Worm (Caenorhabditis elegans) whole organism, L3 larva: ENCODE data around the gene F01D4.5.
A peak's percentile ranks its signal among the peaks of the same experiment; 100 is the strongest.

Source experiments
- R02D3.7 ChIP-seq: fragments of 150-350 bp; optimal IDR thresholded peaks from 2 replicates; lab custom pipeline; 2014; ENCODE audit warnings: missing biosample characterization, missing genetic modification characterization
- ZK546.5 ChIP-seq: sonication (generic microtip); optimal IDR thresholded peaks from 2 replicates; lab custom pipeline; 2017; ENCODE audit warnings: missing biosample characterization, missing genetic modification characterization
- aly-2 ChIP-seq: fragments of 150-350 bp; optimal IDR thresholded peaks from 2 replicates; lab custom pipeline; 2014; ENCODE audit warnings: missing biosample characterization, missing genetic modification characterization
- ama-1 ChIP-seq: fragments of 150-350 bp; optimal IDR thresholded peaks from 2 replicates; lab custom pipeline; 2018
- ceh-28 ChIP-seq: fragments of 150-350 bp; optimal IDR thresholded peaks from 2 replicates; lab custom pipeline; 2014; ENCODE audit warnings: missing biosample characterization, missing genetic modification reagents, missing genetic modification characterization
- ceh-82 ChIP-seq: fragments of 150-350 bp; optimal IDR thresholded peaks from 2 replicates; lab custom pipeline; 2014; ENCODE audit warnings: missing biosample characterization, missing genetic modification characterization
- ceh-9 ChIP-seq: sonication (generic microtip); optimal IDR thresholded peaks from 2 replicates; lab custom pipeline; 2018; ENCODE audit warnings: missing biosample characterization, missing genetic modification characterization
- daf-12 ChIP-seq: fragments of 150-350 bp; optimal IDR thresholded peaks from 2 replicates; lab custom pipeline; 2014; ENCODE audit warnings: missing biosample characterization, missing genetic modification reagents, missing genetic modification characterization
- egl-27 ChIP-seq: sonication (generic microtip); optimal IDR thresholded peaks from 4 replicates; lab custom pipeline; 2017; ENCODE audit warnings: missing biosample characterization, missing genetic modification reagents, missing genetic modification characterization
- egl-5 ChIP-seq: fragments of 150-350 bp; optimal IDR thresholded peaks from 2 replicates; lab custom pipeline; 2017; ENCODE audit warnings: missing biosample characterization, missing genetic modification reagents, missing genetic modification characterization, inconsistent platforms
- elt-2 ChIP-seq: sonication (generic microtip); optimal IDR thresholded peaks from 2 replicates; lab custom pipeline; 2016; ENCODE audit warnings: missing genetic modification reagents, mild to moderate bottlenecking, missing genetic modification characterization, missing compliant biosample characterization
- eor-1 ChIP-seq, 2 experiments: fragments of 150-350 bp; optimal IDR thresholded peaks; 2 replicates each; lab custom pipeline; 2014 to 2018; ENCODE audit warnings: missing biosample characterization in 2 of 2, missing genetic modification characterization in 2 of 2
- fkh-10 ChIP-seq: sonication (generic microtip); optimal IDR thresholded peaks from 2 replicates; lab custom pipeline; 2017; ENCODE audit warnings: missing biosample characterization, missing genetic modification reagents, missing genetic modification characterization
- fkh-2 ChIP-seq: fragments of 150-350 bp; optimal IDR thresholded peaks from 2 replicates; lab custom pipeline; 2014; ENCODE audit warnings: missing biosample characterization, missing genetic modification reagents, missing genetic modification characterization
- fos-1 ChIP-seq: fragments of 150-350 bp; optimal IDR thresholded peaks from 2 replicates; lab custom pipeline; 2014; ENCODE audit warnings: missing biosample characterization, missing genetic modification characterization
- jun-1 ChIP-seq: fragments of 150-350 bp; optimal IDR thresholded peaks from 2 replicates; lab custom pipeline; 2014; ENCODE audit warnings: missing biosample characterization, missing genetic modification reagents, missing genetic modification characterization
- lin-15B ChIP-seq: fragments of 150-350 bp; optimal IDR thresholded peaks from 2 replicates; lab custom pipeline; 2014; ENCODE audit warnings: missing biosample characterization, missing genetic modification characterization
- lin-39 ChIP-seq: fragments of 150-350 bp; optimal IDR thresholded peaks from 2 replicates; lab custom pipeline; 2018; ENCODE audit warnings: missing biosample characterization, missing genetic modification reagents, missing genetic modification characterization
- lsy-12 ChIP-seq: sonication (generic microtip); optimal IDR thresholded peaks from 2 replicates; lab custom pipeline; 2016; ENCODE audit warnings: mild to moderate bottlenecking, missing genetic modification characterization, missing compliant biosample characterization
- mdl-1 ChIP-seq: fragments of 150-350 bp; optimal IDR thresholded peaks from 2 replicates; lab custom pipeline; 2014; ENCODE audit warnings: missing biosample characterization, missing genetic modification characterization
- mml-1 ChIP-seq: fragments of 150-350 bp; sonication (generic microtip); optimal IDR thresholded peaks from 3 replicates; lab custom pipeline; 2014; ENCODE audit warnings: missing biosample characterization, missing genetic modification characterization
- nfya-1 ChIP-seq: sonication (generic microtip); optimal IDR thresholded peaks from 2 replicates; lab custom pipeline; 2017; ENCODE audit warnings: missing genetic modification characterization, mild to moderate bottlenecking, missing compliant biosample characterization, antibody characterized with exemption, moderate library complexity; ENCODE audit not compliant: insufficient read depth
- nhr-11 ChIP-seq: fragments of 150-350 bp; optimal IDR thresholded peaks from 2 replicates; lab custom pipeline; 2014; ENCODE audit warnings: missing biosample characterization, missing genetic modification characterization
- nhr-12 ChIP-seq: fragments of 150-350 bp; optimal IDR thresholded peaks from 2 replicates; lab custom pipeline; 2014; ENCODE audit warnings: missing biosample characterization, missing genetic modification characterization
- nhr-237 ChIP-seq: fragments of 150-350 bp; optimal IDR thresholded peaks from 2 replicates; lab custom pipeline; 2014; ENCODE audit warnings: missing biosample characterization, missing genetic modification characterization
- nhr-25 ChIP-seq: sonication (generic microtip); optimal IDR thresholded peaks from 2 replicates; lab custom pipeline; 2017; ENCODE audit warnings: missing biosample characterization, missing genetic modification characterization
- nhr-67 ChIP-seq: fragments of 150-350 bp; optimal IDR thresholded peaks from 2 replicates; lab custom pipeline; 2014; ENCODE audit warnings: missing biosample characterization, missing genetic modification characterization
- nhr-76 ChIP-seq: fragments of 150-350 bp; sonication (generic microtip); optimal IDR thresholded peaks from 5 replicates; lab custom pipeline; 2014; ENCODE audit warnings: missing biosample characterization, missing genetic modification characterization
- pha-4 ChIP-seq: fragments of 150-350 bp; optimal IDR thresholded peaks from 2 replicates; lab custom pipeline; 2014; ENCODE audit warnings: missing biosample characterization, missing genetic modification reagents, missing genetic modification characterization
- pqm-1 ChIP-seq: fragments of 150-350 bp; optimal IDR thresholded peaks from 2 replicates; lab custom pipeline; 2017; ENCODE audit warnings: missing biosample characterization, missing genetic modification characterization, inconsistent platforms
- skn-1 ChIP-seq: fragments of 150-350 bp; optimal IDR thresholded peaks from 2 replicates; lab custom pipeline; 2014; ENCODE audit warnings: missing biosample characterization, missing genetic modification characterization
- snpc-4 ChIP-seq: fragments of 150-350 bp; optimal IDR thresholded peaks from 2 replicates; lab custom pipeline; 2014; ENCODE audit warnings: missing biosample characterization, missing genetic modification characterization
- tbx-2 ChIP-seq: sonication (generic microtip); optimal IDR thresholded peaks from 2 replicates; lab custom pipeline; 2016; ENCODE audit warnings: mild to moderate bottlenecking, missing genetic modification characterization, missing compliant biosample characterization
- unc-62 ChIP-seq: fragments of 150-350 bp; sonication (generic microtip); optimal IDR thresholded peaks from 4 replicates; lab custom pipeline; 2014; ENCODE audit warnings: missing biosample characterization, missing genetic modification reagents, missing genetic modification characterization
- zag-1 ChIP-seq: fragments of 150-350 bp; optimal IDR thresholded peaks from 2 replicates; lab custom pipeline; 2014; ENCODE audit warnings: missing biosample characterization, missing genetic modification characterization
- ztf-11 ChIP-seq: fragments of 150-350 bp; optimal IDR thresholded peaks from 2 replicates; lab custom pipeline; 2014; ENCODE audit warnings: missing biosample characterization, missing genetic modification characterization
- ztf-4 ChIP-seq: fragments of 150-350 bp; optimal IDR thresholded peaks from 2 replicates; lab custom pipeline; 2014; ENCODE audit warnings: missing biosample characterization, missing genetic modification characterization

Gene F01D4.5

DNA sequence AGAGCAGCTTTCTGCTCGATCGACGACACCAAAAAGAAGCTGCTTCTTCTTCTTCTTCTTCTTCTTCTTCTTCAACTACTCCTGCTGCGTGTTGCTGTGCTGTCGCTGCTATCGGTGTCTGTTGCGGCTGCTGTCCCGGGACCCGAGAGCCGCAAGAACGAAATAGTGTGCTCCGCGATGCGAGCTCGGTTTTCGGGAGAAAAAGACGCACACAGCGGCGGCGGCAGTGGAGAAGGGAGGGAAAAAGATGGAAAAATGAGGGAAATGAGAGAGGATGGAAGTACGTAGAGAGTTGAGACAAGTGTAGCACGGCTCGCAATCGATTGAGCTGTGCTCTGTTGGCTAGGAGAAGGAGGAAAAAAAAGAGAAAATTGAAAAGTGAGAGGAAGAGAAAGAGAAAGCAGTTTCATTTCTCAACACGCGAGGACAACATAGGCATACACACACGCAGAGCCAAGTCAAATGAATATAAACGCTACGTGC is 20.3 kb upstream of the F01D4.5 start (continued):
- TF ChIP-seq R02D3.7 (tag; lab: Kevin White, UChicago) (no peak), ztf-11 (tag; lab: Kevin White, UChicago) (no peak), fkh-10 (GFP tag; lab: Kevin White, UChicago) (peak; percentile 90), ceh-82 (tag; lab: Kevin White, UChicago) (no peak), skn-1 (tag; lab: Kevin White, UChicago) (peak; percentile 25), ceh-28 (tag; lab: Kevin White, UChicago) (peak; percentile 81), daf-12 (tag; lab: Kevin White, UChicago) (no peak), ZK546.5 (no peak), mdl-1 (tag; lab: Kevin White, UChicago) (no peak)

DNA sequence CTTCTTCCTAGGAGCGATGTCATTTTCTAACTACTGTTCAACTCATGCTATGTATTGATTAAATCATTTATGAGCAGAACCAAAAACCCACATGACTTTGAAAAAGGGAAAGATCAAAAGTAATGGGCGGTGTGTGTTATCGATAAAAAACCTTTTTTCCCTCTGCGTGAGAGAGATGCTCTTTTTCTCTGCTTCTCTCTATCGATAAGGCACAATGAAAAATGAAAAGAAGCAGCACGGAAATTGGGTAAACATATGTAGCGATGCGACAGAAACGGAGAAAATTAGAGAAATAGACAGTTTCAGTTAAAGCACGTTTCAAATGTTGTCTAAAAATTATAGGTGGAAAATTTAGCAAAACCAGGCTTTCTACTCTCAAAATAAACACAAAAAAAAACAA is 18.9 kb upstream of the F01D4.5 start:
- no peak for TF ChIP-seq ceh-9 (tag; lab: Kevin White, UChicago)
- TF ChIP-seq egl-5: peak; percentile 45
- TF ChIP-seq fos-1: no peak
- no peak for TF ChIP-seq fkh-2 (tag; lab: Kevin White, UChicago)
- TF ChIP-seq lin-15B: no peak
- no peak for TF ChIP-seq snpc-4 (tag; lab: Kevin White, UChicago)
- TF ChIP-seq nhr-11 (tag; lab: Kevin White, UChicago): peak; percentile 20
- no peak for TF ChIP-seq lin-39 (tag; lab: Kevin White, UChicago)
- no peak for TF ChIP-seq lsy-12 (tag; lab: Kevin White, UChicago)
- no peak for TF ChIP-seq nhr-25
- no peak for TF ChIP-seq fkh-10 (GFP tag; lab: Kevin White, UChicago)
- peak; percentile 97 for TF ChIP-seq pqm-1
- peak; percentile 60 for TF ChIP-seq mdl-1 (tag; lab: Kevin White, UChicago)
- TF ChIP-seq egl-27: no peak
- no peak for TF ChIP-seq ztf-11 (tag; lab: Kevin White, UChicago)
- peak; percentile 76 for TF ChIP-seq skn-1 (tag; lab: Kevin White, UChicago)
- TF ChIP-seq nfya-1 (tag; lab: Kevin White, UChicago): peak; percentile 59
- TF ChIP-seq jun-1 (tag; lab: Kevin White, UChicago): peak; percentile 54
- TF ChIP-seq elt-2: peak; percentile 88
- no peak for TF ChIP-seq mml-1 (tag; lab: Kevin White, UChicago)
- no peak for TF ChIP-seq nhr-67 (tag; lab: Kevin White, UChicago)
- peak; percentile 96 for TF ChIP-seq pha-4 (tag; lab: Kevin White, UChicago)
- TF ChIP-seq ama-1 (lab: Kevin White, UChicago): peak; percentile 29
- TF ChIP-seq ceh-28 (tag; lab: Kevin White, UChicago): peak; percentile 59
- TF ChIP-seq, all 47 proteins: peak for 11

DNA sequence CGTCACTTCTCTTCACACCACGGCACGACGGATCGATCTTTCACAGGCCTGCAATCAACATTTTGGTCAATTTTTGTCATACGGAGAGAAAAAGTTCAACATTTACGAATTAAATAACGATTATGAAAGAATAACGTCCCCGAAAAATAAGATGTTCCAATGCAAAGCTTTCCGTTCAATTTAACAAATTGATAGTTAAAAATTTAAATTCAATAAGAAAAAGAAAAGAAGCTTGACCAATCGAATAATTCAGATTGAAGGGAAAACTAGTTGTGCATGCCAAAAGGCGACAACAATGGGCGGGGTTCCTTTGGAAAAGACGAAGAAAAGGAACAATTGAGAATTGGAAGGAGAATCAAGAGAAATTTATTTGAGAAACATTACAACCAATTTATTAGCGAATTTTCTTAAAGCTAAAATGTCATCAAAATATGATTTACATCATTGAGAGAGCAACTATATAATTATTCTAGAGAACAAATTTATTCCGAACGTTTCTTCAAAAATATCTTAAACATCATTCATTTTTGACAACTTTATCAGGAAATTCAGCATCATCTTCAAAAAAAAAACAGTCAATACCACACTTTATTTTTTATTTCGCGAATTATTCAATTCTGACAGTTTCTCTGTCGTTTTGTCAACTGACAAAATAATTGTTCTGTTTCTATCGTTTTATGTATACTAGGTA is 18.2 kb upstream of the F01D4.5 start, which contains the start of gene tax-6:
tax-6 (minus strand) TSS at position 51 of the 691 bp plus-strand sequence.
- TF ChIP-seq lsy-12 (tag; lab: Kevin White, UChicago) (no peak), ama-1 (lab: Kevin White, UChicago) (no peak)

DNA sequence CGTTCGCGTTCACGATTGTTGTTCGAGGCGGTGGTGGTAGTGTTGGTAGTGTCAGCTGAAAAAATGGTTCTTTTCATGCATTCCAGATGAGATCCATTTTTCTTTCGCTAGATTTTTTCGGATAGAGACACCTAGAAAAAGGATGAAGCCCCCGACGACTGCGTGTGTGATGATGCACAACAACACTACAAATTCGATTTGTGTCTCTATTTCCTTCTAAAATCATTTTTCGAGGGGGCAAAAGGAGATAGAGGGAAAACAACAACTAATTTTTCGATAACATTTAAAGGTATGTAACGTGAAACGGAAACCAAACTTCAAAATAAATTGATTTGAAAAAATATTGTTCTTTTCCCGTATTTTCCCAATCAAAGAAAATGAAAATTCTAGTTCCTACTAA is 17.0 kb upstream of the F01D4.5 start:
- TF ChIP-seq pha-4 (tag; lab: Kevin White, UChicago) (no peak), aly-2 (tag; lab: Kevin White, UChicago) (no peak), ztf-4 (tag; lab: Kevin White, UChicago) (no peak), mml-1 (tag; lab: Kevin White, UChicago) (no peak), zag-1 (tag; lab: Kevin White, UChicago) (no peak), skn-1 (tag; lab: Kevin White, UChicago) (no peak), pqm-1 (no peak), nhr-25 (no peak), eor-1 (tag; optimal IDR thresholded peaks at IDR 0.05; lab: Kevin White, UChicago) (no peak), tbx-2 (tag; lab: Kevin White, UChicago) (no peak), lsy-12 (tag; lab: Kevin White, UChicago) (no peak), nhr-12 (tag; lab: Kevin White, UChicago) (no peak), ama-1 (lab: Kevin White, UChicago) (no peak), egl-27 (no peak), nhr-237 (tag; lab: Kevin White, UChicago) (no peak), unc-62 (no peak), R02D3.7 (tag; lab: Kevin White, UChicago) (no peak), nhr-76 (no peak), fkh-10 (GFP tag; lab: Kevin White, UChicago) (no peak), lin-39 (tag; lab: Kevin White, UChicago) (no peak)
